Fruit fly (Drosophila melanogaster): ENCODE results near the gene Prosbeta3.

Prosbeta3 gene

DNA sequence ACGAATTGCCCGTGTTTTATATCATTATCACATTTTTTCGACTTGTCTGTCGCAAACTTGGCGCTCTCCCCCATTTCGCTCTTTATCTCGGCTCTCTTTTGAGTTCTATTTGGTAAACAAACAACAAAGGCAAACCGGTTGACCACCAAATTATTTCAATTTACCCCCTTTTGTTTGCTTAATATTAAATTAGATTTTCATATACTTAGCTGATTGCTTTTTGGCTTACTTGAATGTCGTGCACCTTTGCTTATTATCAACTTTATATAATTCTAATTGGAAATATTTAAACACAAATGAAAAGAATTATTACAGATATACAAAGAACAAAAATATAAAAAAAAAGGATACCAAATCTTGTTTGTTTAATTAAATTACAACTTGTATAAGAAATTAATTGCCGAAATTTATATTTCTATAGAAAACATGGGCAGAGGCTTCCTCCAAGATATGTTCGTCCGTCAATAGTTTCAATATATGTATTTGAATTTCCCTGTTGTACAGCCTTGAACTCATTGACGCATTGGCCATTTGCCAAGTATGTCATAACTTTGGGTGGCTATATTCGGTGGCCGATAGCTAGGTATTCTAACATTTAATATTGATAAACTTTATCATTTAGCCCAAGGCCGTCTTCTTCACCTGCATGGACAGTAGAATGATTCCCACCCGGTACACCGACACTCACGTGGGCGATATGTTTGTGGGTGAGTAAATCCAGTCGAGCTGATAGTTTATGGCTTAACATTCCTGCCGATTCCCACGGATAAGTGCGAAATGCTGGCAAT, 24.6 kb downstream of the Prosbeta3 start:
- TF ChIP-seq CG8478 (optimal IDR thresholded peaks at IDR 0.05) (no peak), CTCF (optimal IDR thresholded peaks at IDR 0.05) (no peak)

- TF ChIP-seq CG8478 (optimal IDR thresholded peaks at IDR 0.05) (no peak), CTCF (optimal IDR thresholded peaks at IDR 0.05) (no peak)
These were observed 25.3 kb downstream of the Prosbeta3 start, which contains the start of gene CAHbeta for dm6 chr3R:8980776-8981165. CAHbeta (plus strand) TSS chr3R:8980860.

DNA sequence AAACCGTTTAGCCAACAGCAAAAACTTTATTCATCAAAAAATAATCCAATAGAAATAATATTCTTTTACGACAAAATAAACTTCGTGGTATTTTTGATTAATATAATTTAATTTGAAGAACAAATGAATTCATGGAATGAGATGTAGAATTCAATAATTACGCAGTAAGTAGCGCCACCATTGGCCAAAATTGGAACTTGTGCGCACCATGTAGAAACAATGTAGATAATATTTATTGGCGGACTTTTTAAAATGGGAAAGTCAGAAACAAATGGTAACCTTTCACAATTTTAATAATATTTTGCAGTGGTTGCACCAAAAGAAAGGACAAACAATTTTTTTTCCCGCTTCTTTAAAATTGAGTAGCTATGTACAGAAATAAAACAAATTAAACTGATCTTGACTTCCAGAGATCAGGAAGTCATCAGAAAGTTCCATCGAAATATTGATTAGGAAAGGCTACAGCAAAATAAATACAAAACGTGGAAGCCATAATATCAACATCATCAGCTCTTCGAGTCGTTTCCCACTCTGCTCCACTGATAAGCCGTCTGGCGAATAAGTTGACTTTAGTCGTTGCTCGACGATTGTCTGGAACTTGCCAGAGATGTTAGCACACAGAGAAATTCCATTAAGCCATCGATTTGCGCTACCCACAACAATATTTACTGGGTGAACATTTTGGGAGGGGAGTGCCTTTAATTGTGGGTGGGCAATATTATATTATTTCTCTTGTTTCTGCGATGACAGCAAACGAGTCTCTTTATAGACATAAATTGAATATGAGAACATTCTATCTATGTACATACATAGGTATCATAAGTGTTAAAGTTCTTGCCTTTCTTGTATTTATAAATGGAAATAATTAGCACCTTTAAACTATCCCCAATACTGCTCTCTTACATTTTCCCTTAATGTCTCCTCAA, 25.9 kb downstream of the Prosbeta3 start:
- TF ChIP-seq CG8478 (optimal IDR thresholded peaks at IDR 0.05) (no peak), CTCF (optimal IDR thresholded peaks at IDR 0.05) (peak; percentile 77 to 93)

DNA sequence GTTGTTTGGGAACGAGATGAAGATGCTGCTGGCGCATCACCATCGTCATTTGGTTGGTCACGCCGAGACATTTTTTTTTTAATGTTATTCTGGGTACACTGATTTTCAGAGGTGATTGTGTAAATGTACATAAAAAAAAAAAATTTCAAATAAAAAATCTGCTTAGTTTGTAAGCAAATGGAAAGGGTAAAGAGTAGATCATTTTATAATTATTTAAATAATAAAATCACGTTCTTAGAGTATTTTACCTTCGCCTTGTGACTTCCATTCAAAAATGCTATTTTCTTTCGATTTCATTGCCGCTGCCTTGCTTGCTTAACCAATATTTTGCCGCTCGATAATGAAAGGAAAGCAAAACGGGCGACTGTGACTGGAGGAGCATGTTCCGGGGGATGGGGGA, 27.3 kb downstream of the Prosbeta3 start:
- no peak for TF ChIP-seq CTCF (optimal IDR thresholded peaks at IDR 0.05)
- no peak for TF ChIP-seq CG8478 (optimal IDR thresholded peaks at IDR 0.05)

DNA sequence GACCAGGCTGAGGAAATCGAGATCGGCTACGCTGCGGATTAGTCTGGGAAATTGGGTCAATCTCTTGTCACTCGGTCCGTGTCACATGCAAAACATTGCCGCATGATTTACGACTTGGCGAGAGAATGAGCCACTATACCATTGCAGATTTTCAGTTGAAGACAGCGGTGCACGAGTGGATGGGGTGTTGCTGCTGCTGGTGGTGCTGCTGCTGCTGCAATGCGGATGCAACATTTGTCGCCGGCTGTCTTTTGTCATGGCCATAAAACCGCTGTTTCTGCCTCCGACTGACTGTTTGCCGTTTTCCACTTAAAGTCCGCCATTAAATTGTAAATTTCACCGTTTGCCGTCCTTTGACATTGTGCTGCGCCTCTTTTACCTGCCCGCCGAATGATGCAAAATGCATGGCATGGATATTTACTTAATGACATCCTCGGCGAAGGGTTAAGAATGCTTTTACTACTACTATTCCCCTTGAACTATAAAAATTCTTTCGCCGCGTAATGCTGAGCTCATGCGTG, 29.9 kb downstream of the Prosbeta3 start:
- TF ChIP-seq CG8478 (optimal IDR thresholded peaks at IDR 0.05): no peak
- TF ChIP-seq CTCF (optimal IDR thresholded peaks at IDR 0.05): no peak

DNA sequence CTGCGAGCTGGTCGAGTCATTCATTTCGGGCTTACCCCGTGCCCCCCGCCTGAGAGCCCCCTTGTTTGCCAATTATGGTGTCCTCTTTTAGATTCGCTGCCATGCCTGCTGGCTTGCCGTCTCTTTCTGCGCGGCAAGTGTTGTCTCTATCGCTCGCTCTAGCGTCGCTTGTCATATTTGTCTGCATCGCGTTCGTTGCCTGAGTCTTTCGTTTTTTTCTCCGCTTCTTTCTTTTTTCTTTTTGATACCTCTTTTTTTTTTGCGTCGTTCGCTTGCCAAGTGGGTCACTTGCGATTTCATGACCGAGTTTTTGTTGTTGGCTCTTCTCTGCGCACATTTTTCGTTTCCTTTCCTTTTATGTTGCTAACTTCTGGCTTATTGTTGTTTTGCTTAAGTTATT, 34.2 kb downstream of the Prosbeta3 start:
- TF ChIP-seq CG8478 (optimal IDR thresholded peaks at IDR 0.05) (no peak), CTCF (optimal IDR thresholded peaks at IDR 0.05) (no peak)

- no peak for TF ChIP-seq CTCF (optimal IDR thresholded peaks at IDR 0.05)
- TF ChIP-seq CG8478 (optimal IDR thresholded peaks at IDR 0.05): no peak
These were observed 35.3 kb downstream of the Prosbeta3 start for dm6 chr3R:8970707-8971106.

dm6 chr3R:8969926-8970306, 36.1 kb downstream of the Prosbeta3 start:
- no peak for TF ChIP-seq CTCF (optimal IDR thresholded peaks at IDR 0.05)
- TF ChIP-seq CG8478 (optimal IDR thresholded peaks at IDR 0.05): no peak

DNA sequence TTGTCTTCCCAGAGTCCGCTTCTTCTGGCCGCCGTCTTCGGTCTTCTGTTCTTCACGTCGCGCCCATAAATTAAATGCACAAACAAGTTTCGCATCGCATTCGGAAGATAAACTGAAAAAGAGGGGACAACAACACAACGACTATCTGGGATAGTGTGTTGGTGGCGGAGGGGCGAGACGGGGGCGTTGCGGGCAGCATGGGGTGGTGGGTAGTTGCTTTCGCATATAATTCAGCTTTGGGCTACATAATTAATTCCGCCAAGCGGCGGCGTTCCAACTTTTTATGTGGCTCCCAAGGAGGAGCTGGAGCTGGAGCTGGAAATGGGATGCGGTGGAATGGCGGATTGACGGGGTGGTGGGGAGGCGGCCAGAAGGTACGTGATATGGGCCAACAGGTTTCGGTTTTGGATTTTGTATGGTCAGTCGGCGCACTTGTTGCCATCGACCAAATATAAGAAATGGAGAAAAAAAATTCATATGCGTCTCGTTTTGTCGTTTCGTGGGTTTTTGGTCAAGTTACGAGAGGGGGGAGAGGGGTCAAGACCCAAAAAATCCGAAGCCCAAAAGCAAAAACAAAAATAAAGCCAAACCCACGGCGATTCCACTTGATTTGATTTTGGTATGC, 36.6 kb downstream of the Prosbeta3 start:
- TF ChIP-seq CG8478 (optimal IDR thresholded peaks at IDR 0.05) (no peak), CTCF (optimal IDR thresholded peaks at IDR 0.05) (no peak)

dm6 chr3R:8968837-8969236, 37.2 kb downstream of the Prosbeta3 start:
- TF ChIP-seq CTCF (optimal IDR thresholded peaks at IDR 0.05) (no peak), CG8478 (optimal IDR thresholded peaks at IDR 0.05) (no peak)

DNA sequence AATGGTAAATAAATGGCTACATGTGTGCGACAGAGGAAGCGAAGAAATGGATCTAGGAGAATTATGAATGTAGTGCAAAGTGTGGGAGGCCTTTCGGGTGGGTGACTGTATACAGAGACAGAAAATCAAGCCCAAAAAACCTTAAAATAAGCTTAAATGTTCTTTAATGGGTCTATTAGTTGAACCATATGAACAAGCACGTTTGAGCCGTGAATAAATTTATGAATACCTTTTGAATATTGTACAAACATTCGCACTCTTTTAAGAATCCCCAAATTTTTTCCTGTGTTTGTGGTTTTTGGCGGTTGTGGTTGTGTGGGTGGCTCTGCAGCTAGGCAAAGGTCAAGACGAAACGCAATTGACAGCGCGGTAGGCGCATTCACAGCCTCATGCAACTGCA, 39.4 kb downstream of the Prosbeta3 start:
- TF ChIP-seq CG8478 (optimal IDR thresholded peaks at IDR 0.05) (no peak), CTCF (optimal IDR thresholded peaks at IDR 0.05) (no peak)

- TF ChIP-seq CG8478 (optimal IDR thresholded peaks at IDR 0.05) (no peak), CTCF (optimal IDR thresholded peaks at IDR 0.05) (no peak)
These were observed 40.5 kb downstream of the Prosbeta3 start for dm6 chr3R:8965546-8965945.

DNA sequence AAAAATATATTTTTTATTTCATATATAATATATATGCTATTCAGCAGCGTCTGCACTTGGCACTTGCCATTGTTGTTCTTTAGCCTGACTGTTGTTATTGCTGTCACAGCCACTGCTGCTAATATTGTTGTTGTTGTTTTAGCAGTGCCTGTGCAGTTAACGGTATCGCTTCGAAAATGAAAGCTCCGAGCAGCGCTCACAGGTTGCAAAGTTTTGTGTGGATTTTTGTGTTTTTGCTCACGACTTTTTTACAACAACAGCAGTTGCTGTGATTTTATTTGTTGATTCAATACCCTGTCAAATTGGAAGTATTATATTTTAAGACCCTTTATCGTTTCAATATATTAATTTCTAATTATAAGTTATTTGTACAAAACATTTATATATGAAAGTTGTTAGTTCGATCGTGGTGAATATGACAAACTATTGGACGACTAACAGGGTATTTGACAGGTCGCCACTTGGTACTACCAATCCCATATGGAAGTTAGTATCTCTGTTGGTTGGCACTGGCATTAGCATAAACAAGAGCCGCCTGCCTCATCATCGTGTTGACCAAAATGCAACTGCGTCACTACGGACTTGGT, 42.2 kb downstream of the Prosbeta3 start:
- TF ChIP-seq CTCF (optimal IDR thresholded peaks at IDR 0.05) (no peak), CG8478 (optimal IDR thresholded peaks at IDR 0.05) (no peak)

DNA sequence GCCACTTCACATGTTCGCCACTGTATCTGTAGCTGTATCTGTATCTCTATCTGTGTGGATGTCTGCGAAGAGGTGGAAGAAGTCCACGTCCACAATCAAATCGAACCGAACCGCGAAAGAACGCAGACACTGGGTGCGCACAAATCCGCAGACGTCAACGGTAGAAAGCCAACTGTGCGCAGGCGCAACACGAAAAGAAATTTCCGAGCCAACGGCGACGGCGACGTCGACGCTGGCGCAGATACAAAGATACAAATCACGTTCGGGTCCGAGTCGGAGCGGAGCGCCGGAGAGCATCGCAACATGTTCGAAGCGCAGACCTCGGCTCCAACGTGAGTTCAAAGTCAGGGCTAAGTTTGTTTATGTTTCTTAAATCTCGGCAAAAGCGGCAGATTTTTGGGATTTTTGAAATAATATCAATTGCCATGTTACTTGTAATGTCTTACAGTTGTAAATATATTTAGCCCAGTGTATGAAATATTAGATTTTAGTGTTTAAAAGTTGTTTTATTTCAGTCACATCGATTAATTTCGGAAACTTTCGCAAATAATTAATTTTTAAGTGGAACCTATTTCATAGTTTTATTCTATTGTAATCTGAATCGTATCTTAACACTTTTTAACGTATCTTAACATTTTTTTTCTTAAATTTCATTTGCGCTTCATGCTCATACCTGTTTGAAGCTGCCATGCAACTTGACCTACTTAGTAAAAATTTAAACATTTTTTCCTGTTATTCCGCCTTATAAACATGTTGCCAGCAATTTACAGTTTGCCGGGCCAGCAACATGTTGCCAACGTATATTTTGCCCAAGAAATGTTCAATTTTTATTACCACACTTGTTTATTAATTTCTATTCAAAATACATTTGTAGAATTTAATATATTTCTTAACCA, 42.9 kb downstream of the Prosbeta3 start, which contains the start of gene ich:
Gene ich, minus strand, starts transcription at position 178 of the 896 bp plus-strand sequence.
- no peak for TF ChIP-seq CG8478 (optimal IDR thresholded peaks at IDR 0.05)
- no peak for TF ChIP-seq CTCF (optimal IDR thresholded peaks at IDR 0.05)

Data from S2 (cell line).